Fruit fly (Drosophila melanogaster) whole organism, wandering third instar larva: ENCODE measurements around the gene mbt.

Source experiments
- CG32264 ChIP-seq: fragments of 200-800 bp; sonication (Bioruptor generic); optimal IDR thresholded peaks from 2 replicates; lab custom pipeline; 2016; ENCODE audit warnings: missing biosample characterization, missing genetic modification characterization
- Dfd ChIP-seq: fragments of >200 bp; optimal IDR thresholded peaks from 2 replicates; lab custom pipeline; 2017; ENCODE audit warnings: missing biosample characterization, missing genetic modification characterization
- Dif ChIP-seq: fragments of 200-275, 200-300 bp; sonication (Bioruptor generic); optimal IDR thresholded peaks from 2 replicates; lab custom pipeline; 2018; ENCODE audit warnings: missing biosample characterization, missing genetic modification characterization; ENCODE audit not compliant: partially characterized antibody
- HLH106 ChIP-seq: fragments of 200-800 bp; optimal IDR thresholded peaks from 3 replicates; lab custom pipeline; 2019; ENCODE audit warnings: missing biosample characterization, mild to moderate bottlenecking, missing genetic modification characterization, moderate library complexity
- Hr78 ChIP-seq: fragments of >200 bp; optimal IDR thresholded peaks from 2 replicates; lab custom pipeline; 2017; ENCODE audit warnings: missing biosample characterization, missing genetic modification characterization
- Hr83 ChIP-seq: fragments of 200-300 bp; sonication (Bioruptor generic); optimal IDR thresholded peaks from 2 replicates; lab custom pipeline; 2016; ENCODE audit warnings: missing biosample characterization, mild to moderate bottlenecking, missing genetic modification characterization, moderate library complexity; ENCODE audit not compliant: poor library complexity, severe bottlenecking
- Myc ChIP-seq: fragments of >200 bp; optimal IDR thresholded peaks from 2 replicates; lab custom pipeline; 2017
- OdsH ChIP-seq: fragments of 200-800 bp; sonication (Bioruptor generic); optimal IDR thresholded peaks from 2 replicates; lab custom pipeline; 2016; ENCODE audit warnings: missing biosample characterization, mild to moderate bottlenecking, missing genetic modification characterization
- brk ChIP-seq: fragments of 200-800 bp; sonication (Bioruptor generic); optimal IDR thresholded peaks from 2 replicates; lab custom pipeline; 2016; ENCODE audit warnings: missing biosample characterization, mild to moderate bottlenecking, missing genetic modification characterization
- dl ChIP-seq, 2 experiments: fragments of 175-275, 200-275 bp in 1 of 2; fragments of 200-275 bp in 1 of 2; sonication (Bioruptor generic); optimal IDR thresholded peaks; lab custom pipeline; 2018; ENCODE audit warnings: mild to moderate bottlenecking in 2 of 2, missing biosample characterization in 2 of 2, missing genetic modification characterization in 2 of 2, moderate library complexity in 2 of 2; ENCODE audit not compliant: partially characterized antibody in 2 of 2, insufficient read depth in 1 of 2
- lola ChIP-seq: fragments of >200 bp; optimal IDR thresholded peaks from 2 replicates; lab custom pipeline; 2017; ENCODE audit warnings: missing biosample characterization, missing genetic modification characterization
- pan ChIP-seq: fragments of >200 bp; optimal IDR thresholded peaks from 2 replicates; lab custom pipeline; 2017
- psq ChIP-seq: fragments of 200-800 bp; sonication (Bioruptor generic); optimal IDR thresholded peaks from 3 replicates; lab custom pipeline; 2017; ENCODE audit warnings: missing biosample characterization, mild to moderate bottlenecking, missing genetic modification characterization, moderate library complexity
- usp ChIP-seq: fragments of >200 bp; optimal IDR thresholded peaks from 2 replicates; lab custom pipeline; 2017; ENCODE audit warnings: missing biosample characterization, missing genetic modification characterization

DNA sequence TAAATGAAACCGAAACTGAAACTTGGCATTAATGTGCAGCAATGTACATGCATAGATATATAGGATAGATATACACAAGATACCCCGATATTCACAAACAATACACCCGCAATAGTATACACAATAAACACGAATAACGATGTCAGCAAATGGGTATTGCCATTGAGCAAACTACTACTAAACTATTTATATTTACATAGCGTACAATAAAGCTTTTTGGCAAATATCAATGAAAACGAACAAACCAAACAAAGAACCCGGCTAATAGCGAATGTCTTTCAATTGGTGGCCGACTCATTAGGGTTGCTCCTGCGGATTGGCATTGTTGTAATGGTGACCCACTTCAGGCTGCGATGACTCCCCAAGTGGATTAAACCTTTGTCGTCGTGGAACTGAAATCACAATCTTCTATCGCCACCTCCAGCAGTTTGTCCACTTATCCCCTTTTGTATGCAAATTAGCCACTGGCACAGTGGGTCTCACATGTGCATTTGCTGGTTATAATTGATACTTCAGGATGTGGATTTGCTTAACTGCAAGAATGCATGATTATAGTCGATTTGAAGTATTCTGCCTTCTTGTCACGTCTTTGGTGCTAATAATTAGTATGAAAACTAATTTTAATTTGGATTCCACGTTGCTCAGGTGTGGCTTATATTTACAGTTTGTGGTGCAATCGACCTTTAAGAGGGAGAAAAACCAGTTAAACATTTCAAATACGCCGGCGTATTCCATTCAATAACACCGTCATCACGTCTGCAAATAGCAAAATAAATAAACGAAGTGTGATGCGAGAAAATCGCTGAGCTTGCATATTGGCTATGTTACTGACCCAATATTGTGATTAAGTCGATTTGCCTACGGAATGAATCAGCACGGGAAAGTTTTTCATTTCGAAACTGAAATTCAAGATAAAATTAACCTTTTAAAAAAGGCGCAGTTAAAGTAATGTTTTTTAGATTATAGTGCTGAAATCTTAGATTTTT lies 39.9 kb downstream of the mbt start:
- TF ChIP-seq Myc (lab: Kevin White, UChicago), result no peak
- TF ChIP-seq usp, result no peak
- no peak for TF ChIP-seq Dif (GFP tag; lab: Kevin White, UChicago)
- no peak for TF ChIP-seq pan
- no peak for TF ChIP-seq Dfd (GFP tag; lab: Kevin White, UChicago)
- no peak for TF ChIP-seq lola (GFP tag; lab: Kevin White, UChicago)
- TF ChIP-seq psq, result no peak
- peak; percentile 57 for TF ChIP-seq CG32264 (GFP tag; lab: Kevin White, UChicago)
- TF ChIP-seq dl (GFP tag; optimal IDR thresholded peaks at IDR 0.05; lab: Kevin White, UChicago; ENCODE audit: insufficient read depth in 1 of 2, partially characterized antibody in 2 of 2), result no peak
- TF ChIP-seq OdsH (GFP tag; lab: Kevin White, UChicago), result no peak
- TF ChIP-seq Hr78, result no peak
- TF ChIP-seq Hr83 (GFP tag; lab: Kevin White, UChicago), result no peak
- no peak for TF ChIP-seq brk (GFP tag; lab: Kevin White, UChicago)
- no peak for TF ChIP-seq HLH106 (tag; lab: Kevin White, UChicago)
